Worm (Caenorhabditis elegans) whole organism, L3 larva: Measurements from ENCODE around the gene rpl-5.

Experiments used
- R02D3.7 ChIP-seq: fragments of 150-350 bp; optimal IDR thresholded peaks from 2 replicates; lab custom pipeline; 2014; ENCODE audit warnings: missing biosample characterization, missing genetic modification characterization
- ZK546.5 ChIP-seq: sonication (generic microtip); optimal IDR thresholded peaks from 2 replicates; lab custom pipeline; 2017; ENCODE audit warnings: missing biosample characterization, missing genetic modification characterization
- ama-1 ChIP-seq: fragments of 150-350 bp; optimal IDR thresholded peaks from 2 replicates; lab custom pipeline; 2018
- ceh-16 ChIP-seq: sonication (generic microtip); optimal IDR thresholded peaks from 2 replicates; lab custom pipeline; 2017; ENCODE audit warnings: missing biosample characterization, missing genetic modification characterization
- ceh-28 ChIP-seq: fragments of 150-350 bp; optimal IDR thresholded peaks from 2 replicates; lab custom pipeline; 2014; ENCODE audit warnings: missing biosample characterization, missing genetic modification reagents, missing genetic modification characterization
- ceh-82 ChIP-seq: fragments of 150-350 bp; optimal IDR thresholded peaks from 2 replicates; lab custom pipeline; 2014; ENCODE audit warnings: missing biosample characterization, missing genetic modification characterization
- daf-12 ChIP-seq: fragments of 150-350 bp; optimal IDR thresholded peaks from 2 replicates; lab custom pipeline; 2014; ENCODE audit warnings: missing biosample characterization, missing genetic modification reagents, missing genetic modification characterization
- egl-27 ChIP-seq: sonication (generic microtip); optimal IDR thresholded peaks from 4 replicates; lab custom pipeline; 2017; ENCODE audit warnings: missing biosample characterization, missing genetic modification reagents, missing genetic modification characterization
- egl-5 ChIP-seq: fragments of 150-350 bp; optimal IDR thresholded peaks from 2 replicates; lab custom pipeline; 2017; ENCODE audit warnings: missing biosample characterization, missing genetic modification reagents, missing genetic modification characterization, inconsistent platforms
- elt-1 ChIP-seq: fragments of 150-350 bp; optimal IDR thresholded peaks from 2 replicates; lab custom pipeline; 2014; ENCODE audit warnings: missing biosample characterization, missing genetic modification characterization
- elt-2 ChIP-seq: sonication (generic microtip); optimal IDR thresholded peaks from 2 replicates; lab custom pipeline; 2016; ENCODE audit warnings: missing genetic modification reagents, mild to moderate bottlenecking, missing genetic modification characterization, missing compliant biosample characterization
- eor-1 ChIP-seq, 2 experiments: fragments of 150-350 bp; optimal IDR thresholded peaks; 2 replicates each; lab custom pipeline; 2014 to 2018; ENCODE audit warnings: missing biosample characterization in 2 of 2, missing genetic modification characterization in 2 of 2
- fkh-10 ChIP-seq: sonication (generic microtip); optimal IDR thresholded peaks from 2 replicates; lab custom pipeline; 2017; ENCODE audit warnings: missing biosample characterization, missing genetic modification reagents, missing genetic modification characterization
- fos-1 ChIP-seq: fragments of 150-350 bp; optimal IDR thresholded peaks from 2 replicates; lab custom pipeline; 2014; ENCODE audit warnings: missing biosample characterization, missing genetic modification characterization
- hmg-11 ChIP-seq: sonication (generic microtip); optimal IDR thresholded peaks from 2 replicates; lab custom pipeline; 2016; ENCODE audit warnings: missing genetic modification characterization, missing compliant biosample characterization
- jun-1 ChIP-seq: fragments of 150-350 bp; optimal IDR thresholded peaks from 2 replicates; lab custom pipeline; 2014; ENCODE audit warnings: missing biosample characterization, missing genetic modification reagents, missing genetic modification characterization
- lin-15B ChIP-seq: fragments of 150-350 bp; optimal IDR thresholded peaks from 2 replicates; lab custom pipeline; 2014; ENCODE audit warnings: missing biosample characterization, missing genetic modification characterization
- lin-39 ChIP-seq: fragments of 150-350 bp; optimal IDR thresholded peaks from 2 replicates; lab custom pipeline; 2018; ENCODE audit warnings: missing biosample characterization, missing genetic modification reagents, missing genetic modification characterization
- lsy-12 ChIP-seq: sonication (generic microtip); optimal IDR thresholded peaks from 2 replicates; lab custom pipeline; 2016; ENCODE audit warnings: mild to moderate bottlenecking, missing genetic modification characterization, missing compliant biosample characterization
- mdl-1 ChIP-seq: fragments of 150-350 bp; optimal IDR thresholded peaks from 2 replicates; lab custom pipeline; 2014; ENCODE audit warnings: missing biosample characterization, missing genetic modification characterization
- mml-1 ChIP-seq: fragments of 150-350 bp; sonication (generic microtip); optimal IDR thresholded peaks from 3 replicates; lab custom pipeline; 2014; ENCODE audit warnings: missing biosample characterization, missing genetic modification characterization
- nfya-1 ChIP-seq: sonication (generic microtip); optimal IDR thresholded peaks from 2 replicates; lab custom pipeline; 2017; ENCODE audit warnings: missing genetic modification characterization, mild to moderate bottlenecking, missing compliant biosample characterization, antibody characterized with exemption, moderate library complexity; ENCODE audit not compliant: insufficient read depth
- nhr-11 ChIP-seq: fragments of 150-350 bp; optimal IDR thresholded peaks from 2 replicates; lab custom pipeline; 2014; ENCODE audit warnings: missing biosample characterization, missing genetic modification characterization
- nhr-12 ChIP-seq: fragments of 150-350 bp; optimal IDR thresholded peaks from 2 replicates; lab custom pipeline; 2014; ENCODE audit warnings: missing biosample characterization, missing genetic modification characterization
- nhr-23 ChIP-seq: fragments of 150-350 bp; optimal IDR thresholded peaks from 2 replicates; lab custom pipeline; 2014; ENCODE audit warnings: missing biosample characterization, missing genetic modification reagents, missing genetic modification characterization
- nhr-237 ChIP-seq: fragments of 150-350 bp; optimal IDR thresholded peaks from 2 replicates; lab custom pipeline; 2014; ENCODE audit warnings: missing biosample characterization, missing genetic modification characterization
- nhr-25 ChIP-seq: sonication (generic microtip); optimal IDR thresholded peaks from 2 replicates; lab custom pipeline; 2017; ENCODE audit warnings: missing biosample characterization, missing genetic modification characterization
- nhr-28 ChIP-seq: fragments of 150-350 bp; optimal IDR thresholded peaks from 2 replicates; lab custom pipeline; 2014; ENCODE audit warnings: missing biosample characterization, missing genetic modification characterization
- nhr-43 ChIP-seq: sonication (generic microtip); optimal IDR thresholded peaks from 2 replicates; lab custom pipeline; 2016; ENCODE audit warnings: mild to moderate bottlenecking, missing genetic modification characterization, missing compliant biosample characterization; ENCODE audit not compliant: poor library complexity, severe bottlenecking
- nhr-67 ChIP-seq: fragments of 150-350 bp; optimal IDR thresholded peaks from 2 replicates; lab custom pipeline; 2014; ENCODE audit warnings: missing biosample characterization, missing genetic modification characterization
- nhr-76 ChIP-seq: fragments of 150-350 bp; sonication (generic microtip); optimal IDR thresholded peaks from 5 replicates; lab custom pipeline; 2014; ENCODE audit warnings: missing biosample characterization, missing genetic modification characterization
- nhr-77 ChIP-seq: fragments of 150-350 bp; optimal IDR thresholded peaks from 2 replicates; lab custom pipeline; 2014; ENCODE audit warnings: missing biosample characterization, missing genetic modification characterization
- pha-4 ChIP-seq: fragments of 150-350 bp; optimal IDR thresholded peaks from 2 replicates; lab custom pipeline; 2014; ENCODE audit warnings: missing biosample characterization, missing genetic modification reagents, missing genetic modification characterization
- pqm-1 ChIP-seq: fragments of 150-350 bp; optimal IDR thresholded peaks from 2 replicates; lab custom pipeline; 2017; ENCODE audit warnings: missing biosample characterization, missing genetic modification characterization, inconsistent platforms
- skn-1 ChIP-seq: fragments of 150-350 bp; optimal IDR thresholded peaks from 2 replicates; lab custom pipeline; 2014; ENCODE audit warnings: missing biosample characterization, missing genetic modification characterization
- snpc-4 ChIP-seq: fragments of 150-350 bp; optimal IDR thresholded peaks from 2 replicates; lab custom pipeline; 2014; ENCODE audit warnings: missing biosample characterization, missing genetic modification characterization
- tbx-2 ChIP-seq: sonication (generic microtip); optimal IDR thresholded peaks from 2 replicates; lab custom pipeline; 2016; ENCODE audit warnings: mild to moderate bottlenecking, missing genetic modification characterization, missing compliant biosample characterization
- unc-62 ChIP-seq: fragments of 150-350 bp; sonication (generic microtip); optimal IDR thresholded peaks from 4 replicates; lab custom pipeline; 2014; ENCODE audit warnings: missing biosample characterization, missing genetic modification reagents, missing genetic modification characterization
- zag-1 ChIP-seq: fragments of 150-350 bp; optimal IDR thresholded peaks from 2 replicates; lab custom pipeline; 2014; ENCODE audit warnings: missing biosample characterization, missing genetic modification characterization
- ztf-4 ChIP-seq: fragments of 150-350 bp; optimal IDR thresholded peaks from 2 replicates; lab custom pipeline; 2014; ENCODE audit warnings: missing biosample characterization, missing genetic modification characterization

Gene rpl-5

ce11 chrII:8561227-8561626, 8.5 kb upstream of the rpl-5 start, which contains the start of gene iff-2 (continued):
- TF ChIP-seq nhr-25 (peak; percentile 100), nhr-77 (tag; lab: Kevin White, UChicago) (peak; percentile 94), lin-15B (tag; lab: Kevin White, UChicago) (peak; percentile 100), ama-1 (lab: Kevin White, UChicago) (peak; percentile 95), ZK546.5 (peak; percentile 83), fos-1 (peak; percentile 96), lsy-12 (tag; lab: Kevin White, UChicago) (peak; percentile 99), egl-5 (tag; lab: Kevin White, UChicago) (peak; percentile 99), nhr-23 (tag; lab: Kevin White, UChicago) (peak; percentile 100), hmg-11 (tag; lab: Kevin White, UChicago) (peak; percentile 97), pha-4 (peak; percentile 100), eor-1 (tag; optimal IDR thresholded peaks at IDR 0.05; lab: Kevin White, UChicago) (peak in 1 of 2 experiments; percentile 82), mml-1 (tag; lab: Kevin White, UChicago) (no peak), ztf-4 (tag; lab: Kevin White, UChicago) (peak; percentile 88)

DNA sequence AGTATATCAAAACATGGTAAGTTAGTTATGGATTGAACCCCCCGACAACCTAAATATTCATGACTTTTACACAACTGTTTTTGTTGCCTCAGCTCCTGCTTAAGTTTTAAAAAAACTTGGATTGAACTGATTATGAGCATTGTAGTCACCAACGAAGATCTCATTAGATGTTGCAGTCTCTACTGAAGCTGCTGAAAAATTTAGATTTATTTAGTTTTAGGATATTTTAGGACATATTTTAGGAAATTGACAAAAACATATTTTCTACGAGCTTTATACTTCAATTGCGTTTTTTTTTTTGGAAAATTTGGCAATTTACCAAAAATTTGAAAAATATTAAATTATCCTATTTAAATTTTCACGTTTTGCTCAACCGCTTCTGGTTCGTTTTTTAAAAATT, 7.7 kb upstream of the rpl-5 start, which contains the start of gene F54C9.14:
F54C9.14 (plus strand) TSS at position 301 of the 400 bp plus-strand sequence.
- no peak for TF ChIP-seq eor-1 (tag; optimal IDR thresholded peaks at IDR 0.05; lab: Kevin White, UChicago)
- TF ChIP-seq nhr-11 (tag; lab: Kevin White, UChicago), result no peak
- TF ChIP-seq elt-1, result no peak
- no peak for TF ChIP-seq nhr-76 (tag; lab: Kevin White, UChicago)
- no peak for TF ChIP-seq hmg-11 (tag; lab: Kevin White, UChicago)
- no peak for TF ChIP-seq fkh-10

- TF ChIP-seq nhr-237 (tag; lab: Kevin White, UChicago), result no peak
- TF ChIP-seq R02D3.7 (tag; lab: Kevin White, UChicago), result no peak
- TF ChIP-seq egl-27 (tag; lab: Kevin White, UChicago), result no peak
- TF ChIP-seq lin-15B (tag; lab: Kevin White, UChicago), result peak; percentile 51
- no peak for TF ChIP-seq nhr-12 (tag; lab: Kevin White, UChicago)
- no peak for TF ChIP-seq skn-1
- no peak for TF ChIP-seq zag-1 (tag; lab: Kevin White, UChicago)
- TF ChIP-seq ceh-28 (tag; lab: Kevin White, UChicago), result peak; percentile 1
- peak; percentile 45 for TF ChIP-seq pqm-1 (tag; lab: Kevin White, UChicago)
- TF ChIP-seq nhr-43, result no peak
- TF ChIP-seq nhr-67, result no peak
- no peak for TF ChIP-seq nhr-25
- no peak for TF ChIP-seq hmg-11 (tag; lab: Kevin White, UChicago)
- no peak for TF ChIP-seq nhr-28 (tag; lab: Kevin White, UChicago)
- TF ChIP-seq elt-2 (tag; lab: Kevin White, UChicago), result peak; percentile 25
- TF ChIP-seq nhr-77 (tag; lab: Kevin White, UChicago), result no peak
- TF ChIP-seq lin-39 (tag; lab: Kevin White, UChicago), result no peak
- no peak for TF ChIP-seq ceh-16 (tag; lab: Kevin White, UChicago)
- TF ChIP-seq mdl-1 (tag; lab: Kevin White, UChicago), result no peak
- TF ChIP-seq tbx-2 (tag; lab: Kevin White, UChicago), result no peak
- TF ChIP-seq jun-1 (tag; lab: Kevin White, UChicago), result no peak
- TF ChIP-seq unc-62 (GFP tag; lab: Kevin White, UChicago), result no peak
- TF ChIP-seq ceh-82 (tag; lab: Kevin White, UChicago), result no peak
- peak; percentile 52 for TF ChIP-seq pha-4
- no peak for TF ChIP-seq daf-12 (tag; lab: Kevin White, UChicago)
- TF ChIP-seq ZK546.5, result no peak
- TF ChIP-seq nhr-23 (tag; lab: Kevin White, UChicago), result no peak
- TF ChIP-seq nfya-1 (tag; lab: Kevin White, UChicago), result peak; percentile 55
- no peak for TF ChIP-seq fkh-10
- no peak for TF ChIP-seq snpc-4
- no peak for TF ChIP-seq elt-1
- no peak for TF ChIP-seq fos-1
Measured at ce11 chrII:8566039-8566438, 3.7 kb upstream of the rpl-5 start, which contains the start of gene stc-1. TSS of gene stc-1 (minus strand) at chrII:8566139.
